Fruit fly (Drosophila melanogaster) whole organism: ENCODE results near the gene CG4020.

Experiments
- CG8478 ChIP-seq: fragments of >200 bp; optimal IDR thresholded peaks from 2 replicates; lab custom pipeline; 2018; ENCODE audit warnings: inconsistent platforms
- Dll ChIP-seq: fragments of >200 bp; optimal IDR thresholded peaks from 2 replicates; lab custom pipeline; 2017
- EcR ChIP-seq, 2 experiments: fragments of >200 bp; optimal IDR thresholded peaks; 2 replicates each; lab custom pipeline; 2017; ENCODE audit warnings: missing biosample characterization in 2 of 2, missing genetic modification characterization in 2 of 2, missing genetic modification reagents in 2 of 2
- pan ChIP-seq: fragments of >200 bp; optimal IDR thresholded peaks from 2 replicates; lab custom pipeline; 2017
- psq ChIP-seq: fragments of >200 bp; optimal IDR thresholded peaks from 2 replicates; lab custom pipeline; 2017
- usp ChIP-seq: fragments of >200 bp; optimal IDR thresholded peaks from 2 replicates; lab custom pipeline; 2017; ENCODE audit warnings: missing biosample characterization, missing genetic modification characterization, mixed read lengths

The CG4020 gene

DNA sequence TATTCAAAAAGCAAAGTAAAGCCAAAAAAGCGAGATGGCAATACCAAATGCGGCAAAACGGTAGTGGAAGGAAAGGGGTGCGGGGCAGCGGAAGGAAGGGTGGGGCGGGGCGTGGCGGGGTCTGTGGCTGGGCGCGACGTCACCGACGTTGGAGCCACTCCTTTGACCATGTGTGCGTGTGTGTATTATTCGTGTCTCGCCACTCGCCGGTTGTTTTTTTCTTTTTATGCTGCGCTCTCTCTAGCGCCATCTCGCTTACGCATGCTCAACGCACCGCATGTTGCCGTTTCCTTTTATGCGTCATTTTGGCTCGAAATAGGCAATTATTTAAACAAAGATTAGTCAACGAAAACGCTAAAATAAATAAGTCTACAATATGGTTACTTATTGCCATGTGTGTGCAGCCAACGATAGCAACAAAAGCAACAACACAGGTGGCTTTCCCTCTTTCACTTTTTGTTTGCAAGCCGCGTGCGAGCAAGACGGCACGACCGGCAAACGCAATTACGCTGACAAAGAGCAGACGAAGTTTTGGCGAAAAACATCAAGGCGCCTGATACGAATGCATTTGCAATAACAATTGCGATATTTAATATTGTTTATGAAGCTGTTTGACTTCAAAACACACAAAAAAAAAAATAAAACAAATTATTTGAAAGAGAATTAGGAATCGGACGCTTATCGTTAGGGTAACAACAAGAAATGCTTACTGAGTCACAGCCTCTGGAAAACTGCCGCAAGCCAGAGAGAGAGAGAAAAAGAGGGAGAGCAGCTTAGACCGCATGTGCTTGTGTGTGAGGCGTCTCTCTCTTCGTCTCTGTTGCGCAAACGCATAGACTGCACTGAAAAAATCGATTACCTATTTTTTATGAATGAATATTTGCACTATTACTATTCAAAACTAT lies 6.1 kb upstream of the CG4020 start:
- TF ChIP-seq CG8478 (lab: Kevin White, UChicago) = peak; percentile 12
- no peak for TF ChIP-seq EcR (GFP tag; optimal IDR thresholded peaks at IDR 0.05; lab: Kevin White, UChicago)
- TF ChIP-seq Dll (lab: Kevin White, UChicago) = peak; percentile 38
- no peak for TF ChIP-seq psq (lab: Kevin White, UChicago)

dm6 chrX:5900146-5901093 lies 5.1 kb upstream of the CG4020 start, which contains the start of gene Act5C:
Gene Act5C, plus strand, starts transcription at chrX:5900861.
- TF ChIP-seq EcR (GFP tag; optimal IDR thresholded peaks at IDR 0.05; lab: Kevin White, UChicago) (no peak), usp (GFP tag; lab: Kevin White, UChicago) (no peak), pan (no peak), CG8478 (lab: Kevin White, UChicago) (no peak), psq (lab: Kevin White, UChicago) (no peak), Dll (lab: Kevin White, UChicago) (no peak)

DNA sequence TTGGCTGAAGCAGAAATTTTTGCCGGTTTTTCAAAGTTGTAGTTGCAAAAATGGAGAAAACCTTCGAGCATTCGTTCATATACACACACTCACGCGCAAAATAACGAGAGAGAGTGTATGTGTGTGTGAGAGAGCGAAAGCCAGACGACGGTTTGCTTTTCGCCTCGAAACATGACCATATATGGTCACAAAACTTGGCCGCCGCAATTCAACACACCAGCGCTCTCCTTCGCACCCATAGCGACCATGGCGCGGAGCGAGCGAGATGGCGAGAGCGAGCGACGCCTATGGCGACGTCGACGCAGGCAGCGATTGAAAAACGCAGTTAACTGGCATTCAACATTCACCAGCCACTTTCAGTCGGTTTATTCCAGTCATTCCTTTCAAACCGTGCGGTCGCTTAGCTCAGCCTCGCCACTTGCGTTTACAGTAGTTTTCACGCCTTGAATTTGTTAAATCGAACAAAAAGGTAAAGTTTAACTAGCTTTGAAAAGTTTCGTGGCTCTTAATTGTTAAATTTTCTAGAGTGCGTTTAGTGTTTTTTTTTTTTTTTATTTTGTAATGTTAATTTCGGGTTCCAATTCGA lies 3.8 kb upstream of the CG4020 start:
- TF ChIP-seq Dll (lab: Kevin White, UChicago) = peak; percentile 81
- no peak for TF ChIP-seq usp (GFP tag; lab: Kevin White, UChicago)
- peak; percentile 68 for TF ChIP-seq CG8478 (lab: Kevin White, UChicago)
- TF ChIP-seq psq (lab: Kevin White, UChicago) = no peak
- TF ChIP-seq pan = no peak
- TF ChIP-seq EcR (GFP tag; optimal IDR thresholded peaks at IDR 0.05; lab: Kevin White, UChicago) = no peak

DNA sequence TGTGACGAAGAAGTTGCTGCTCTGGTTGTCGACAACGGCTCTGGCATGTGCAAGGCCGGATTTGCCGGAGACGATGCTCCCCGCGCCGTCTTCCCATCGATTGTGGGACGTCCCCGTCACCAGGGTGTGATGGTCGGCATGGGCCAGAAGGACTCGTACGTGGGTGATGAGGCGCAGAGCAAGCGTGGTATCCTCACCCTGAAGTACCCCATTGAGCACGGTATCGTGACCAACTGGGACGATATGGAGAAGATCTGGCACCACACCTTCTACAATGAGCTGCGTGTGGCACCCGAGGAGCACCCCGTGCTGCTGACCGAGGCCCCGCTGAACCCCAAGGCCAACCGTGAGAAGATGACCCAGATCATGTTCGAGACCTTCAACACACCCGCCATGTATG lies 2.8 kb upstream of the CG4020 start:
- no peak for TF ChIP-seq usp (GFP tag; lab: Kevin White, UChicago)
- no peak for TF ChIP-seq EcR (GFP tag; optimal IDR thresholded peaks at IDR 0.05; lab: Kevin White, UChicago)
- TF ChIP-seq CG8478 (lab: Kevin White, UChicago) = no peak
- no peak for TF ChIP-seq Dll (lab: Kevin White, UChicago)
- no peak for TF ChIP-seq pan
- TF ChIP-seq psq (lab: Kevin White, UChicago) = no peak

DNA sequence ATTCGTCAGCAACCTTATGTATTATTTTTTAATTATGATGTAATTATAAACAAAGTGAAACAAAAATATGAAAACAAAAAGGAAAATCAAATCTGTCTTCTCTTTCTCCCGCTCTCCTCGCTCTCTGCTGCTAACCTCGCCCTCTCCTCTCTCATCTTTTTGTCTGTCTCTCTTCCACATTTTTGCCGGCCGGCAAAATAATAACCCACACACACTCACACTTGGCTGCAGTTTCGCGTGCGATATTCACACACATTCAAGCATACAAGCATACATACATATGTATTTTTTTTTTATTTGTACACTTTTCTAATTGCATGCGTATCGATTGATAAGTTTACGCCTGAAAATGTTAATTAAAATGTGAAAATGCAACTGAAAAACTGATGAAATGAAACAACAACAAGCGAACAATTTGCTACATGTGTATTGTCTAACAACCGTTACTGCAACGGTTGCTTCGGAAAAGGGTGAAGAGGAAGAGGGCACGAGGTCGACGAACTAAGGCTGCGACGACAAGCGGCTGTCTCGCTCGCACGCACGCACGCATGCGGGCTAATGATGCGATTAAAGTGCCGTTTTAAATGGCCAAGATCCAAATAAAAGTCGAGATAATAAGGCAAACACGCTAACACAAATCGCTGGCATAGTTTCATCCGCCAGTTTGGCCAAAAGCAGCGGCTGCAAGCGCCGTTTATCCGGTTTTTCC lies 1.0 kb upstream of the CG4020 start:
- TF ChIP-seq Dll (lab: Kevin White, UChicago) (no peak), CG8478 (lab: Kevin White, UChicago) (no peak), EcR (GFP tag; optimal IDR thresholded peaks at IDR 0.05; lab: Kevin White, UChicago) (peak in 1 of 2 experiments; percentile 94), pan (no peak), usp (GFP tag; lab: Kevin White, UChicago) (no peak), psq (lab: Kevin White, UChicago) (no peak)

- TF ChIP-seq psq (lab: Kevin White, UChicago) = no peak
- no peak for TF ChIP-seq pan
- TF ChIP-seq EcR (GFP tag; optimal IDR thresholded peaks at IDR 0.05; lab: Kevin White, UChicago) = no peak
- TF ChIP-seq usp (GFP tag; lab: Kevin White, UChicago) = no peak
- no peak for TF ChIP-seq CG8478 (lab: Kevin White, UChicago)
- no peak for TF ChIP-seq Dll (lab: Kevin White, UChicago)
Observed at dm6 chrX:5905086-5905400, 503 bp upstream of the CG4020 start.

DNA sequence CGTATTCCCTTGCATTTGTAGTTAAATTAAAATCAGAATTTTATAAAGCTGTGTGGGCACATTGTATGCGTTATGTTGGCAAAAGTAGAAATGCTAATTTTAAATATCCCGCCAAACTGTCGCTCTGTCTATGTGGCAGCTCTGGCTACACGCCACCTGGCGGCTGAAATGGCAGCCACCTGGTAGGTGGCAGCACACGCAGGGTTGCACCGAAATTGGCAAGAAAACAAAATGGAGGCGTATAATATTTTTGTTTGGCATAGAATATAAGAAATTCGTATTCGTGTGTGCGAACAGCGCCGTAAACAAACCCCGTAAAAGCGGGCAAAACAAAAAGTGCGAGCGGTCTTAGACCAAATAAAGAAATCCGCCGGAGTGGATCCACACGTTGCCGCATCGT lies 2.4 kb downstream of the CG4020 start, which contains the start of gene CG12236:
TSS of gene CG12236 (plus strand) at position 220 of the 400 bp plus-strand sequence.
- no peak for TF ChIP-seq usp (GFP tag; lab: Kevin White, UChicago)
- TF ChIP-seq psq (lab: Kevin White, UChicago) = no peak
- no peak for TF ChIP-seq Dll (lab: Kevin White, UChicago)

DNA sequence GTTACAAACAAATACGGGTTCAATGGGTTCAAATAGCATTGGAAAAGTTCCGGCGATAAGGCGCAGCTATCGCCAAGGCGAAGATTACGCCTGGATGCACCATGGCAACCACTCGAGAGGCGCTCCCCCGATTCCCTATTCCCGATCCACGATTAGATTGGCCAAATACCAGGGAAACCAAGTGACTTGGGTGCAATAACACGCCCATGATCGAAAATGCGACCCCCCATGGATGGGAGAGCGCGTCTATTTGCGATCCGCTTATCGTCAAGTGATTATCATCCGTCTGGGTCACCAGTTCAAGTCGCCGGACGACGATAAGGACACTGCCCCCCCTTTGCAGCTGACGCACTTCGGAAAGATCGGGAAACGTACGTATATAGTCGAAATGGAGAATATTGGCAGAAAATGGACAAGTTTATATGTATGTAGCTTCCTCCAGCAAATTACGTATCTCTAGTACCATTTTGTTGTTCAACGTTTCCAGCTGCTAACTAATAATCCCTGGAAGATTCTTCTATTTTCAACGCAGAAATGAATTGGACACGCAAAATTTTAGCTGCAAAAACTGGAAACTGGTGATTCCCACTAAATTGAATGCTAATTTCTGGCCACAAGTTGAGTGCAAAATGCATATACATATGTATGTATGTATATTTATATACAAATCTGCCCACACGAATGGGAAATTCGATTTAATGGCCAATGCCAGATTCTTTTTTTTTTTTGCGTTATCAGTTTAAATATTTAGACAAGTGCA lies 9.6 kb downstream of the CG4020 start:
- TF ChIP-seq pan = no peak
- no peak for TF ChIP-seq Dll (lab: Kevin White, UChicago)
- no peak for TF ChIP-seq usp (GFP tag; lab: Kevin White, UChicago)
- TF ChIP-seq CG8478 (lab: Kevin White, UChicago) = no peak
- no peak for TF ChIP-seq psq (lab: Kevin White, UChicago)
- TF ChIP-seq EcR (GFP tag; optimal IDR thresholded peaks at IDR 0.05; lab: Kevin White, UChicago) = no peak

- no peak for TF ChIP-seq usp (GFP tag; lab: Kevin White, UChicago)
- TF ChIP-seq EcR (GFP tag; optimal IDR thresholded peaks at IDR 0.05; lab: Kevin White, UChicago) = no peak
- TF ChIP-seq Dll (lab: Kevin White, UChicago) = no peak
- no peak for TF ChIP-seq psq (lab: Kevin White, UChicago)
- no peak for TF ChIP-seq pan
- TF ChIP-seq CG8478 (lab: Kevin White, UChicago) = no peak
Observed at dm6 chrX:5915752-5916493, 10.4 kb downstream of the CG4020 start.
